Fruit fly (Drosophila melanogaster) whole organism, prepupa: ENCODE measurements around the gene Indy.

ENCODE experiments used
- CG10669 ChIP-seq: fragments of 200-800 bp; sonication (Bioruptor generic); optimal IDR thresholded peaks from 3 replicates; lab custom pipeline; 2018; ENCODE audit warnings: missing biosample characterization, mild to moderate bottlenecking, missing genetic modification characterization, moderate library complexity
- CG11902 ChIP-seq: fragments of 200-800 bp; sonication (Bioruptor generic); optimal IDR thresholded peaks from 3 replicates; lab custom pipeline; 2016; ENCODE audit warnings: missing biosample characterization, missing genetic modification characterization
- CG15336 ChIP-seq: fragments of 200-800 bp; sonication (Bioruptor generic); IDR thresholded peaks from 2 replicates; pipeline ENCODE4 v1.3.6; 2022; ENCODE audit warnings: missing biosample characterization, missing genetic modification characterization
- CG1621 ChIP-seq: fragments of 200-800 bp; sonication (Bioruptor generic); optimal IDR thresholded peaks from 3 replicates; lab custom pipeline; 2018; ENCODE audit warnings: missing biosample characterization, mild to moderate bottlenecking, missing genetic modification characterization
- CG16779 ChIP-seq: fragments of 200-800 bp; sonication (Bioruptor generic); optimal IDR thresholded peaks from 3 replicates; lab custom pipeline; 2017; ENCODE audit warnings: missing biosample characterization, mild to moderate bottlenecking, missing genetic modification characterization
- CG31627 ChIP-seq: fragments of 200-800 bp; sonication (Bioruptor generic); optimal IDR thresholded peaks from 3 replicates; lab custom pipeline; 2016; ENCODE audit warnings: missing biosample characterization, missing genetic modification characterization
- CG32006 ChIP-seq: fragments of 200-800 bp; sonication (Bioruptor generic); optimal IDR thresholded peaks from 3 replicates; lab custom pipeline; 2017; ENCODE audit warnings: missing biosample characterization, mild to moderate bottlenecking, missing genetic modification characterization
- CG3919 ChIP-seq: fragments of 200-800 bp; sonication (Bioruptor generic); optimal IDR thresholded peaks from 3 replicates; lab custom pipeline; 2016; ENCODE audit warnings: missing biosample characterization, missing genetic modification characterization
- CG4318 ChIP-seq: fragments of 200-800 bp; sonication (Bioruptor generic); optimal IDR thresholded peaks from 3 replicates; lab custom pipeline; 2017; ENCODE audit warnings: missing biosample characterization, mild to moderate bottlenecking, missing genetic modification characterization
- CG6163 ChIP-seq: fragments of 200-800 bp; sonication (Bioruptor generic); IDR thresholded peaks from 3 replicates; pipeline ENCODE4 v1.3.6; 2022; ENCODE audit warnings: missing biosample characterization, missing genetic modification characterization
- CG6792 ChIP-seq: fragments of 200-800 bp; sonication (Bioruptor generic); optimal IDR thresholded peaks from 3 replicates; lab custom pipeline; 2016; ENCODE audit warnings: missing biosample characterization, missing genetic modification characterization
- CG6808 ChIP-seq: fragments of 200-800 bp; sonication (Bioruptor generic); optimal IDR thresholded peaks from 3 replicates; lab custom pipeline; 2017; ENCODE audit warnings: missing biosample characterization, missing genetic modification characterization, mild to moderate bottlenecking, moderate library complexity, missing genetic modification reagents
- CG7368 ChIP-seq: fragments of 200-800 bp; sonication (Bioruptor generic); optimal IDR thresholded peaks from 3 replicates; lab custom pipeline; 2016; ENCODE audit warnings: missing biosample characterization, missing genetic modification characterization
- CG8119 ChIP-seq: fragments of 200-800 bp; sonication (Bioruptor generic); IDR thresholded peaks from 3 replicates; pipeline ENCODE4 v1.3.6; 2022; ENCODE audit warnings: missing biosample characterization, missing genetic modification characterization
- CG8632 ChIP-seq: fragments of 200-800 bp; sonication (Bioruptor generic); optimal IDR thresholded peaks from 3 replicates; lab custom pipeline; 2016; ENCODE audit warnings: missing biosample characterization, missing genetic modification characterization
- Eip78C ChIP-seq: fragments of 200-800 bp; sonication (Bioruptor generic); peaks from one replicate; lab custom pipeline; 2016; ENCODE audit warnings: missing biosample characterization, missing genetic modification characterization
- Eip93F ChIP-seq: fragments of 200-800 bp; sonication (Bioruptor generic); optimal IDR thresholded peaks from 2 replicates; lab custom pipeline; 2016; ENCODE audit warnings: missing biosample characterization, mild to moderate bottlenecking, missing genetic modification characterization
- Ets21C ChIP-seq: fragments of 200-800 bp; sonication (Bioruptor generic); optimal IDR thresholded peaks from 3 replicates; lab custom pipeline; 2016; ENCODE audit warnings: missing biosample characterization, missing genetic modification characterization
- Ets96B ChIP-seq: fragments of 200-800 bp; optimal IDR thresholded peaks from 2 replicates; lab custom pipeline; 2019; ENCODE audit warnings: missing biosample characterization, mild to moderate bottlenecking, missing genetic modification characterization, moderate library complexity
- Gug ChIP-seq: fragments of 200-800 bp; sonication (Bioruptor generic); IDR thresholded peaks from 2 replicates; pipeline ENCODE4 v1.3.6; 2022; ENCODE audit warnings: missing biosample characterization, missing genetic modification characterization
- Hr4 ChIP-seq: fragments of 200-800 bp; sonication (Bioruptor generic); optimal IDR thresholded peaks from 3 replicates; lab custom pipeline; 2016; ENCODE audit warnings: missing biosample characterization, missing genetic modification characterization
- Lpt ChIP-seq: fragments of 200-800 bp; sonication (Bioruptor generic); optimal IDR thresholded peaks from 3 replicates; lab custom pipeline; 2016; ENCODE audit warnings: missing biosample characterization, missing genetic modification characterization
- OdsH ChIP-seq: fragments of 200-800 bp; sonication (Bioruptor generic); optimal IDR thresholded peaks from 3 replicates; lab custom pipeline; 2016; ENCODE audit warnings: missing biosample characterization, missing genetic modification characterization
- Smox ChIP-seq: fragments of 200-800 bp; sonication (Bioruptor generic); optimal IDR thresholded peaks from 3 replicates; lab custom pipeline; 2016; ENCODE audit warnings: missing biosample characterization, missing genetic modification characterization
- achi ChIP-seq: fragments of 200-800 bp; sonication (Bioruptor generic); optimal IDR thresholded peaks from 3 replicates; lab custom pipeline; 2016; ENCODE audit warnings: missing biosample characterization, missing genetic modification characterization
- acj6 ChIP-seq: fragments of 200-800 bp; sonication (Bioruptor generic); optimal IDR thresholded peaks from 3 replicates; lab custom pipeline; 2016; ENCODE audit warnings: missing biosample characterization, missing genetic modification characterization
- cyc ChIP-seq: fragments of 200-800 bp; sonication (Bioruptor generic); optimal IDR thresholded peaks from 3 replicates; lab custom pipeline; 2016; ENCODE audit warnings: missing biosample characterization, missing genetic modification characterization
- dsx ChIP-seq: fragments of 200-800 bp; optimal IDR thresholded peaks from 3 replicates; lab custom pipeline; 2019; ENCODE audit warnings: missing biosample characterization, mild to moderate bottlenecking, missing genetic modification characterization, moderate library complexity; ENCODE audit not compliant: poor library complexity, severe bottlenecking
- eg ChIP-seq: fragments of 200-800 bp; sonication (Bioruptor generic); IDR thresholded peaks from 3 replicates; pipeline ENCODE4 v1.3.6; 2022; ENCODE audit warnings: missing biosample characterization, missing genetic modification characterization
- esn ChIP-seq: fragments of 200-800 bp; sonication (Bioruptor generic); optimal IDR thresholded peaks from 2 replicates; lab custom pipeline; 2016; ENCODE audit warnings: missing biosample characterization, mild to moderate bottlenecking, missing genetic modification characterization, moderate library complexity
- fd59A ChIP-seq: fragments of 200-800 bp; sonication (Bioruptor generic); optimal IDR thresholded peaks from 2 replicates; lab custom pipeline; 2017; ENCODE audit warnings: missing biosample characterization, mild to moderate bottlenecking, missing genetic modification characterization, missing genetic modification reagents
- fkh ChIP-seq: fragments of 200-800 bp; sonication (Bioruptor generic); optimal IDR thresholded peaks from 3 replicates; lab custom pipeline; 2017; ENCODE audit warnings: missing biosample characterization, mild to moderate bottlenecking, missing genetic modification characterization, moderate library complexity
- lz ChIP-seq: fragments of 200-800 bp; sonication (Bioruptor generic); optimal IDR thresholded peaks from 3 replicates; lab custom pipeline; 2016; ENCODE audit warnings: missing biosample characterization, missing genetic modification characterization
- spab ChIP-seq: fragments of 200-800 bp; sonication (Bioruptor generic); optimal IDR thresholded peaks from 2 replicates; lab custom pipeline; 2017; ENCODE audit warnings: missing biosample characterization, mild to moderate bottlenecking, missing genetic modification characterization, missing genetic modification reagents
- vri ChIP-seq: fragments of 200-800 bp; sonication (Bioruptor generic); optimal IDR thresholded peaks from 3 replicates; lab custom pipeline; 2016; ENCODE audit warnings: missing biosample characterization, mild to moderate bottlenecking, missing genetic modification characterization

Gene Indy

DNA sequence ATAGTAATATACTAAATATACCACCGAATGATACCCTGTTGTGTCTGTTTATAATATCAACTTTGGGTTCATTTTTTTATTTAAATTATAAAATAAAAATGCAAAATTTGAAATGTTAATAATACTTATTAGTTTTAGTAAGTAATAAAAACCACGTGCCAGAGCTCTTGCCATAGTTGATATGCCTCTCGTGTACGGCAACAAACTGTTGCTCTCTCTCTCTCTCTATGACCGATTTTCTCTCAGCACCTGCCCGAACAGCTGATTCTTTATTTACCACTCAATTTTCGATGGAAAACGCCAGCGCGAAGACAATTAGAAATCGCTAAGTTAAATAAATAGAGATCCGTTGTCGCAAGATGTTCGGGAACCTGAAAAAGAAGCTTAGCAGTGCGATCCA, 21.5 kb upstream of the Indy start, which contains the start of gene Dysb (continued):
- peak; percentile 73 for TF ChIP-seq lz
- TF ChIP-seq achi (GFP tag; lab: Kevin White, UChicago) = peak; percentile 85
- TF ChIP-seq spab (GFP tag; lab: Kevin White, UChicago) = peak; percentile 62
- TF ChIP-seq CG6808 (GFP tag; lab: Kevin White, UChicago) = peak; percentile 76
- peak; percentile 80 for TF ChIP-seq Ets96B
- no peak for TF ChIP-seq CG3919
- peak; percentile 84 for TF ChIP-seq OdsH
- TF ChIP-seq Eip93F (GFP tag; lab: Kevin White, UChicago) = peak; percentile 30
- peak; percentile 47 for TF ChIP-seq Ets21C (GFP tag; lab: Kevin White, UChicago)
- TF ChIP-seq dsx (GFP tag; lab: Kevin White, UChicago) = peak; percentile 72
- peak; percentile 81 for TF ChIP-seq CG8632 (GFP tag; lab: Kevin White, UChicago)
- peak; percentile 42 for TF ChIP-seq fd59A (GFP tag; lab: Kevin White, UChicago)
- TF ChIP-seq CG16779 (tag; lab: Kevin White, UChicago) = no peak
- peak; percentile 84 for TF ChIP-seq Hr4 (GFP tag; lab: Kevin White, UChicago)
- peak; percentile 95 for TF ChIP-seq Eip78C (GFP tag; lab: Kevin White, UChicago)
- peak; percentile 91 for TF ChIP-seq CG6163

DNA sequence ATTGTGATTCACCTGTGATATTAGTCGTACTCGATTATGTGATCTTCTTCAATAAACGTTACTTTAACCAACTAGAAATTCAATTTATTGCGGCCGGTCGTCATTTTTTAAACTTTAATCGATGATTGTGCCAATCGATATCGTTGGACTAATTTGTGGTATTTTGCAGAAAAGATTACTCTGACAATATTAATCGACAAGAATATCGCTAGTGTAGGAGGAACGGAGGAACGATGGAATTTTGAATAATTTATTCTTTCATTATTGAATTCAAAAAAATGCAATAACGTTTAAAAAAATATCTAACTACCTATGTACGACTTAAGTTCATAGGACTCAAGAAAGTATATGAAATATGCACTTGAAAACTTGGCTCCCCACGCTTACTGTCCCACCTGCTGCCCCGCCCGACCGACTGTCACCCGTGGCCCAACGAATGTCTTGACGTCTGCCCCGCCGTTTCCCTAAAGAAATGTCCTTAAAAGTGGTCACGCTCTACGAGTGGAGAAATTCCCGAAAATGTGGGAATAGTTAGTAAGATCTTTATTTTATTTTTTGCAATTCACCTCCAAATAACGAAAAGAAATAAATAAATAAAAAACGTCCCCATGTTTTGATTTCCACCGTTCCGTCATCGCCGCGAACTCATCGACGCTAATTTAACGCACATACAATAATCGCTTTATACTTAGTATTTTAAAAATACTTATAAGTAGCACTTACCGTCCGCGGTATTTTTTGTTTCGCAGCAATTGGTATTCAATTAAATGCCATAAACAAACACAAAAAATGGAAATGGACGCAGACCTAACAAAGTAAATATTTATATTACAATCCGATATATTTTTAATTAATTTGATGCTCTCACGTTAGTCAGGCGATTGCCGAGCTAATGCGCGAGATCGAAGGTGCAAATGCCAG, 19.6 kb upstream of the Indy start, which contains the start of gene CG14074:
Gene CG14074, plus strand, starts transcription at position 779 of the 921 bp plus-strand sequence.
- peak; percentile 83 for TF ChIP-seq fkh (GFP tag; lab: Kevin White, UChicago)
- TF ChIP-seq CG32006 = no peak
- TF ChIP-seq, all 60 proteins: peak for 1

DNA sequence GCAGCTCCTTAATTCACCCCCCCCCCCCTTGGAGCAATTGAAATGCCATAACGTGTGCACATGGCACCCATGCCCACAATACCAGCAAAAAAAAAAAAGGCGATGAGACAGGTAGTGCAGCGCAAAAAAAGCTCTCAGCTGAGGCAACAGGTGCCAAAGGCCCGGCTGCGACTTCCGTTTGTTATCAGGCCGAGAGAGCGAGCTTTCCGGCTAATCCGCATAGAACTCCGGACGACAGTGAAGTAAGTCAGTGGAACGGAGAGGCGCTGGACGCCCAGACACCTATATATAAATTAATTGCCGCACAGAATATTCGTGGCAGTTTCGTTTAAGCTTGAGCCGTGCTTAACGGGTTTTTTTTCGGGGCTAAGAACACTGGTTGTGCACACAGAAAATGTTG, 17.3 kb upstream of the Indy start, which contains the start of gene CG6865:
Gene CG6865, plus strand, starts transcription at position 321 of the 400 bp plus-strand sequence.
- TF ChIP-seq Lpt (GFP tag; lab: Kevin White, UChicago) (no peak), vri (GFP tag; lab: Kevin White, UChicago) (peak; percentile 30)

DNA sequence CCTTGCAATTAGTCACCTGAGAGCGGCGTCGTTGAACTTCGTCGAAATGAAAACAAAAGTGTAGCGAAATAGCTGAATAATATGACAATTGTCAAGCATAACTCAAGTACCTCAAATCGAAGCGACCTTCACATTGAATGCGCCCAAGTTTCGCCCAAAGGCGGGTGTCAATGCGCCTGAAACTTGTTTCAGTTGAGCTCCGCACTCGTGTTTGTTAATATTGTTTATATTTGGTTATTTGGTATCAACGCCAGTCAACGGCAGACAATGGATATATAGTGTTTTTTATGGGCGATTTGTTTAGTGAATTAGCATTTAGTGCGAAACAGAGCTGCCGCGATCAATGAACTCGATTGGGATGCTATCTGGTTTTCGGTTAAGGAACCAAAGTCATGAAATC, 15.8 kb upstream of the Indy start:
- TF ChIP-seq CG8119 (GFP tag; lab: Robert Waterston, UW) (no peak), Ets96B (no peak)

DNA sequence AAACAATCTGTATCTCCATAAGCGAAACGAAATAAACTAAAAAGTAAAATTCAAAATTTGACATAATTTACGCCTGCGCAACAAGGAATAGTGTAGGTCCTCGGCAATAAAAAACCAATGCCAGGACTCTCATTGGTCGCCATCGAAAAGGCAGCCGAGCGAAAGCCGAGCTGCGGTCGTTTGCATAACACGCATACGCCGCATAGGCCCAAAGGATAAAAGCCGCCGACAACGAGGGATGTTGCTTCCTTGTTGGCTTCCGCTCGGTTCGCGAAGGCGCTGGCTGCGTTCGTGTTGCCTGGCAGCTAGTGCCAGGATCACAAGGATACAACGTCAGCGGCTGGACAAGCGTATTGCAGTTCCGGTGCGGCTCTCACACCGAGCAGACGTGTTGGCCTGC, 14.4 kb upstream of the Indy start:
- TF ChIP-seq CG6792 (GFP tag; lab: Kevin White, UChicago) = no peak
- no peak for TF ChIP-seq achi (GFP tag; lab: Kevin White, UChicago)
- TF ChIP-seq fd59A (GFP tag; lab: Kevin White, UChicago) = no peak
- no peak for TF ChIP-seq Ets96B
- TF ChIP-seq Gug = no peak
- no peak for TF ChIP-seq CG7368
- TF ChIP-seq vri (GFP tag; lab: Kevin White, UChicago) = no peak
- TF ChIP-seq CG16779 (tag; lab: Kevin White, UChicago) = no peak

DNA sequence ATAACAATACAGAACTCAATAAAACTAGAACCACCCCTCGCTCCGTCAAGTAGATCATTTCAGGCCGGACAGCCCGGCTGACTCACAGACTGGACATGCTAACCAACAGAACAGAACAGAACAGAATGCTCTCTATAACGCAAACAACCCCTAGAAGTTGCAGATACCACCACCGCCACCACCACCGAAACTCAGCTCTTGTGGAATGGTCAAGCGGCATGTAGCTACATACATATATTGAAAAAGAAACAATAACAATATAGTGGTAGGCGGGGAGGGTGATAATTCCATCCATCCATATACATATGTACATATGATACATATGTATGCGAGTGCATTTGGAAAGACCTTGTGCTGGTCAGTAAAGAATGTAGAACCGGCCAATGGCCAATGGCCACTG, 8.3 kb upstream of the Indy start:
- TF ChIP-seq CG31627 (GFP tag; lab: Kevin White, UChicago) (no peak), esn (GFP tag; lab: Kevin White, UChicago) (no peak), Smox (GFP tag; lab: Kevin White, UChicago) (no peak), CG1621 (tag; lab: Kevin White, UChicago) (no peak), vri (GFP tag; lab: Kevin White, UChicago) (no peak), acj6 (GFP tag; lab: Kevin White, UChicago) (no peak), CG6163 (no peak), CG11902 (GFP tag; lab: Kevin White, UChicago) (no peak), CG15336 (GFP tag; lab: Robert Waterston, UW) (no peak), achi (GFP tag; lab: Kevin White, UChicago) (no peak), CG6808 (GFP tag; lab: Kevin White, UChicago) (no peak), Hr4 (GFP tag; lab: Kevin White, UChicago) (no peak), Gug (no peak), Eip78C (GFP tag; lab: Kevin White, UChicago) (no peak), CG8119 (GFP tag; lab: Robert Waterston, UW) (no peak), eg (GFP tag; lab: Robert Waterston, UW) (no peak), CG3919 (no peak), CG10669 (no peak), CG4318 (GFP tag; lab: Kevin White, UChicago) (no peak), cyc (GFP tag; lab: Kevin White, UChicago) (no peak)
